Fruit fly (Drosophila melanogaster): ENCODE measurements around the gene Past1.

Gene Past1

DNA sequence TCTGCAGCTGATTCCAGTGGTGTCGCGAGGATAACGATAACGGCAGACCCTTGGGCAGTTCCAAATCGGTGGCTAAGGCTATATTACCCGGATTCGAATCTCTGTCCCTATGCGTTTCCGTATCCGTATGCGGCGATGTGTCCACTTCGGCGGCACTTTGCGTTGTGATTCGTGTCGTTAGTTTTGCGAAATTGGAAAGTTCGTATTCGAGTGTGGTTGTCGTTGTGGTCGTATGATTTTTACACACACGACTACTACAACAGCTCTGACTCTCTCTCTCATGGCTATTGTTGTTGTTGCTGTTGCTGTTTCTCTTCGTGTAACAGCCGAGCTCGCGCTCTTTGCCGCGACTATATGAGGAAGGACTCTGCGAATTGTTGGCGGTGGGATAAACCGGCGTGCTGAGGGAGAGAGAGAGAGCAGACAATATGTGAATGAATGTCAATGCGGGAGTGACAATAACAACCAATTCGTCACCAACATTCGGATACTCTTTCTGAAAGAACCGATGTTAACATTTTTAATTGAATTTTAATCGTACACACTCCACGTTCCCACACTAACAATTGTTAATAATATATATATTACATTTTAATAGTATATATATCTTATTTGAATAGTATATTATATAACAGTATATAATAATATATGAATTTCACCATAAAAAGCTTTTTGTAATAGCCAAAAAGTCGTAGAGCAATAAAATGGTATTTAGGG is 22.7 kb downstream of the Past1 start (continued):
- TF ChIP-seq Max (GFP tag; optimal IDR thresholded peaks at IDR 0.05) (no peak), CG9215 (GFP tag; IDR thresholded peaks at IDR 0.05) (no peak), CG8290 (GFP tag; optimal IDR thresholded peaks at IDR 0.05) (no peak), CG8290 (tag; optimal IDR thresholded peaks at IDR 0.05) (peak in 1 of 2 experiments; percentile 33), Asciz (GFP tag; optimal IDR thresholded peaks at IDR 0.05) (no peak), ERR (GFP tag; optimal IDR thresholded peaks at IDR 0.05) (peak; percentile 41), CTCF (GFP tag; optimal IDR thresholded peaks at IDR 0.05) (no peak), CG6254 (GFP tag; optimal IDR thresholded peaks at IDR 0.05) (peak; percentile 12), CG4854 (GFP tag; optimal IDR thresholded peaks at IDR 0.05) (no peak), sima (GFP tag; optimal IDR thresholded peaks at IDR 0.05) (no peak), Pdp1 (GFP tag; optimal IDR thresholded peaks at IDR 0.05) (peak in 1 of 2 experiments; percentile 18), twi (tag; optimal IDR thresholded peaks at IDR 0.05) (no peak), CG34376 (GFP tag; optimal IDR thresholded peaks at IDR 0.05) (peak; percentile 68), Ets97D (GFP tag; optimal IDR thresholded peaks at IDR 0.05) (no peak), Hand (GFP tag; optimal IDR thresholded peaks at IDR 0.05) (no peak), corto (GFP tag; optimal IDR thresholded peaks at IDR 0.05) (no peak), Poxn (GFP tag; IDR thresholded peaks at IDR 0.05) (no peak), Sox100B (GFP tag; optimal IDR thresholded peaks at IDR 0.05) (peak; percentile 52), gsb-n (tag; optimal IDR thresholded peaks at IDR 0.05) (no peak), CG18476 (GFP tag; optimal IDR thresholded peaks at IDR 0.05) (no peak), CG16813 (GFP tag; IDR thresholded peaks at IDR 0.05; ENCODE audit: partially characterized antibody) (no peak), chif (GFP tag; optimal IDR thresholded peaks at IDR 0.05) (no peak), kni (GFP tag; optimal IDR thresholded peaks at IDR 0.05) (no peak), CG12769 (tag; optimal IDR thresholded peaks at IDR 0.05) (peak; percentile 57), CG8478 (optimal IDR thresholded peaks at IDR 0.05) (no peak), bigmax (GFP tag; optimal IDR thresholded peaks at IDR 0.05) (no peak), HmgZ (tag; optimal IDR thresholded peaks at IDR 0.05) (peak; percentile 16), CG42726 (GFP tag; IDR thresholded peaks at IDR 0.05; ENCODE audit: partially characterized antibody) (0 out of 2 replicates have a peak, but pooled peaks have one; percentile 29), mld (GFP tag; IDR thresholded peaks at IDR 0.05; ENCODE audit: partially characterized antibody) (no peak), Aef1 (GFP tag; IDR thresholded peaks at IDR 0.05) (peak; percentile 17; the same call in 2 of the 3 replicates), Bgb (GFP tag; IDR thresholded peaks at IDR 0.05; ENCODE audit: partially characterized antibody) (no peak), az2 (GFP tag; optimal IDR thresholded peaks at IDR 0.05) (no peak), CG15269 (tag; optimal IDR thresholded peaks at IDR 0.05) (peak; percentile 49), CG4424 (GFP tag; optimal IDR thresholded peaks at IDR 0.05) (peak; percentile 14), CG7928 (GFP tag; optimal IDR thresholded peaks at IDR 0.05) (no peak), z (GFP tag; IDR thresholded peaks at IDR 0.05) (no peak), CG15601 (tag; optimal IDR thresholded peaks at IDR 0.05) (peak; percentile 1), lov (optimal IDR thresholded peaks at IDR 0.05) (no peak), lov (GFP tag; IDR thresholded peaks at IDR 0.05) (0 out of 3 replicates have a peak, but pooled peaks have one; percentile 17), crc (GFP tag; optimal IDR thresholded peaks at IDR 0.05) (no peak), run (tag; optimal IDR thresholded peaks at IDR 0.05) (no peak), CG11695 (GFP tag; IDR thresholded peaks at IDR 0.05) (0 out of 3 replicates have a peak, but pooled peaks have one; percentile 36), CG3065 (GFP tag; optimal IDR thresholded peaks at IDR 0.05) (no peak), chn (GFP tag; optimal IDR thresholded peaks at IDR 0.05) (no peak), CG3847 (GFP tag; IDR thresholded peaks at IDR 0.05) (no peak), jumu (GFP tag; optimal IDR thresholded peaks at IDR 0.05) (no peak), ac (GFP tag; optimal IDR thresholded peaks at IDR 0.05) (no peak), CG1233 (GFP tag; optimal IDR thresholded peaks at IDR 0.05) (no peak), nerfin-2 (GFP tag; IDR thresholded peaks at IDR 0.05; ENCODE audit: partially characterized antibody) (no peak), CG1529 (GFP tag; optimal IDR thresholded peaks at IDR 0.05) (no peak)

Measured in whole organism, embryonic.